Worm (Caenorhabditis elegans): ENCODE results near the gene R01H2.4.

DNA sequence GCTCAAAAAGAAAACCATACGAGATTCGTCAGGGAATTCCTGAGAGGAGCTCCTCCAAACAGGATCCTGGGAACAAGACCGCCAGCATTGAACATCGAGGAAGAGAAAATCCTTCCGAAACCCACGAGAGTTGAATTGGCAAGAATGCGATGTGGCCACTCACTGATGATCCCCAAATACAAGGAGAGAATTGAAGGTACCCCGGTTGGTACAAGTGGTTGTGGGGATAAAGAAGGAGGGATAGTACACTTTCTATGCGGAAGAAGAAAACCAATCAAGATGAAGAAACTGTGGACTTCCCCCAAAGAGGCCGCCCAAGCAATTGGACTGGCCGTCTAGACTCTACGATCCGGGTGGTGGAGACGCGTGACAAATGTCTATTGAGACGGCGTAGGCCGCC lies 1.0 kb downstream of the R01H2.4 start:
- TF ChIP-seq skn-1 (tag; optimal IDR thresholded peaks at IDR 0.05) (no peak), elt-1 (tag; optimal IDR thresholded peaks at IDR 0.05) (no peak), unc-62 (GFP tag; optimal IDR thresholded peaks at IDR 0.05) (no peak)
